Fruit fly (Drosophila melanogaster) whole organism: Measurements from ENCODE around the gene Cmtr1.

ENCODE experiments used
- CG8478 ChIP-seq: fragments of >200 bp; optimal IDR thresholded peaks from 2 replicates; lab custom pipeline; 2018; ENCODE audit warnings: inconsistent platforms
- Dll ChIP-seq: fragments of >200 bp; optimal IDR thresholded peaks from 2 replicates; lab custom pipeline; 2017
- EcR ChIP-seq, 2 experiments: fragments of >200 bp; optimal IDR thresholded peaks; 2 replicates each; lab custom pipeline; 2017; ENCODE audit warnings: missing biosample characterization in 2 of 2, missing genetic modification characterization in 2 of 2, missing genetic modification reagents in 2 of 2
- pan ChIP-seq: fragments of >200 bp; optimal IDR thresholded peaks from 2 replicates; lab custom pipeline; 2017
- psq ChIP-seq: fragments of >200 bp; optimal IDR thresholded peaks from 2 replicates; lab custom pipeline; 2017
- usp ChIP-seq: fragments of >200 bp; optimal IDR thresholded peaks from 2 replicates; lab custom pipeline; 2017; ENCODE audit warnings: missing biosample characterization, missing genetic modification characterization, mixed read lengths

The Cmtr1 gene

DNA sequence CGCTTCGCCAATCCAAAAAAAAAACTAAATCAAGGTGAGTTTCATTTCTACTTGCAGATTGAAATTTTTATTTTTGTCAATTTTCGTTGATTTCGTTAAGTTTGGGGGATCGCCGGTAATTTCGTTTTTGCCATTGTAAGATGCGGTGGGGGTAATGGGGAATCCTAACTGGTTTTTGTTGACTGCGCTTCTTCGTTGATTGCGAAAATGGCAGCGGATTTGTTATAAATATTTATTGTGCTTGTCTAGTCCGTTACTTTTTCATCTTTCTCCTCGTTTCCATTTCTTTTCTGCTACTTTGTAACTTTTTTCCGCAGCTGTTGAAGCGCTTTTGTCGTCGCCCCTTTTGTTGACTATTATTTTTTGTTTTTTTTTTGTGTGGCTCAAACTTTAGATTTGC, 5.4 kb upstream of the Cmtr1 start:
- TF ChIP-seq psq (lab: Kevin White, UChicago) (no peak), EcR (GFP tag; optimal IDR thresholded peaks at IDR 0.05; lab: Kevin White, UChicago) (no peak), pan (lab: Kevin White, UChicago) (no peak), usp (GFP tag; lab: Kevin White, UChicago) (no peak), CG8478 (lab: Kevin White, UChicago) (no peak), Dll (lab: Kevin White, UChicago) (no peak)

dm6 chrX:4105830-4106233, 5.0 kb upstream of the Cmtr1 start, which contains the start of gene cib:
cib (plus strand) TSS chrX:4106113.
- TF ChIP-seq usp (GFP tag; lab: Kevin White, UChicago) (no peak), EcR (GFP tag; optimal IDR thresholded peaks at IDR 0.05; lab: Kevin White, UChicago) (no peak), pan (lab: Kevin White, UChicago) (no peak), Dll (lab: Kevin White, UChicago) (no peak), CG8478 (lab: Kevin White, UChicago) (no peak), psq (lab: Kevin White, UChicago) (no peak)

DNA sequence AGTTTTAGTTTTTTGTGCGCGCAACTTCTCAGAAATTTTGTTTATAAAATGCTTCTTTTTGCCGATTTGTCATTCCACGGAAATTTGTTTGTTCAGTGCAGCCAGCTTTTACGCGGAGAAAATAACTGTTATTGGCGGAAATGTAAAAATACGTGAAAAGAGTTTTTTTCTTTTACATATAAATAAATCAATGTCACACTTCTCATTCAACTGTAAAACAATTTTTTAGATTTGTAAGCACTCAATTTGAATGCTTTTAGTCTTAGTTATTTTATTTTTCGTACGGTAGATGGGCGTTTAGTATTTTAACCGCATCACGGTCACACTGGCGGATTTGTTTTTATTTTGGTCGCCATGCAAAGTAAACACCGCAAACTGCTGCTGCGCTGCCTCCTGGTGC, 3.3 kb upstream of the Cmtr1 start, which contains the start of the genes Xpac and brn:
Gene Xpac (minus strand): TSS at position 66 of the 400 bp plus-strand sequence.
Gene brn (plus strand): TSS at position 211 of the 400 bp plus-strand sequence.
- no peak for TF ChIP-seq pan (lab: Kevin White, UChicago)
- TF ChIP-seq usp (GFP tag; lab: Kevin White, UChicago) = no peak
- TF ChIP-seq Dll (lab: Kevin White, UChicago) = no peak

dm6 chrX:4089012-4089649, 11.7 kb downstream of the Cmtr1 start:
- TF ChIP-seq CG8478 (lab: Kevin White, UChicago) = no peak
- no peak for TF ChIP-seq pan (lab: Kevin White, UChicago)
- TF ChIP-seq psq (lab: Kevin White, UChicago) = no peak
- TF ChIP-seq Dll (lab: Kevin White, UChicago) = no peak
- TF ChIP-seq EcR (GFP tag; optimal IDR thresholded peaks at IDR 0.05; lab: Kevin White, UChicago) = no peak
- TF ChIP-seq usp (GFP tag; lab: Kevin White, UChicago) = no peak

dm6 chrX:4075430-4075829, 25.4 kb downstream of the Cmtr1 start, which contains the start of gene CG43689:
CG43689 (plus strand) TSS chrX:4075743.
- TF ChIP-seq psq (lab: Kevin White, UChicago) = no peak
- no peak for TF ChIP-seq CG8478 (lab: Kevin White, UChicago)
- no peak for TF ChIP-seq Dll (lab: Kevin White, UChicago)
- TF ChIP-seq EcR (GFP tag; optimal IDR thresholded peaks at IDR 0.05; lab: Kevin White, UChicago) = no peak
- no peak for TF ChIP-seq pan (lab: Kevin White, UChicago)
- TF ChIP-seq usp (GFP tag; lab: Kevin White, UChicago) = no peak

DNA sequence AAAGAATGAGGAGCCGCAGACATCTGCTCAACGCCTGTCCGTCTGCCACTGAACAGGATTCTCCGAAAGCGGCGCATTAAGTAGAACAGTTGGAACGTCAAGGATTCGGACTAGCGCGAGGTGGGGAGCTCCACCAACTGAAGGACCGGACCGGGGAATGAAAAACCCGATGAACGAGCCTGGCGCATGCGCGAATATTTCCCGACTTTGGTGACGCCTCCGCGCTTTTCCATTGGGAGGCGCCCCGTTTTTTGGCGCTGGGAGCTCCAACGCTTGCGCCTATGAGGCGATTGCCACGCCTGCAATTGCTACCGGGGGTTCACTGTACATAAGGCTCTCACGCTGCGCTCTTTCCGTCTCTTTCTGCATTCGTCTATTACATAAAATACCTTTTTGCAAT, 39.3 kb downstream of the Cmtr1 start:
- TF ChIP-seq pan (lab: Kevin White, UChicago) (no peak), Dll (lab: Kevin White, UChicago) (no peak), psq (lab: Kevin White, UChicago) (no peak), usp (GFP tag; lab: Kevin White, UChicago) (no peak), CG8478 (lab: Kevin White, UChicago) (no peak)
